Fruit fly (Drosophila melanogaster) whole organism, embryonic: ENCODE data around the gene CG13930.

ENCODE experiments used
- Antp ChIP-seq: fragments of 200-800 bp; sonication (Bioruptor generic); optimal IDR thresholded peaks from 3 replicates; lab custom pipeline; 2016; ENCODE audit warnings: missing biosample characterization, missing genetic modification characterization
- CG14710 ChIP-seq: fragments of 200-800 bp; sonication (Bioruptor generic); optimal IDR thresholded peaks from 3 replicates; lab custom pipeline; 2019; ENCODE audit warnings: missing biosample characterization, mild to moderate bottlenecking, missing genetic modification characterization, moderate library complexity
- CG6175 ChIP-seq: fragments of 200-800 bp; sonication (Bioruptor generic); IDR thresholded peaks from 3 replicates; pipeline ENCODE4 v1.3.6; 2022; ENCODE audit warnings: missing biosample characterization, missing genetic modification characterization
- CTCF ChIP-seq: fragments of 200-800 bp; sonication (Bioruptor generic); optimal IDR thresholded peaks from 2 replicates; lab custom pipeline; 2017; ENCODE audit warnings: missing biosample characterization, mild to moderate bottlenecking, missing genetic modification characterization, moderate library complexity
- Fer2 ChIP-seq: fragments of 200-800 bp; sonication (Bioruptor generic); optimal IDR thresholded peaks from 2 replicates; lab custom pipeline; 2018; ENCODE audit warnings: missing biosample characterization, mild to moderate bottlenecking, missing genetic modification characterization, moderate library complexity
- HLH4C ChIP-seq: fragments of 200-800 bp; sonication (Bioruptor generic); IDR thresholded peaks from 3 replicates; pipeline ENCODE4 v1.3.6; 2022; ENCODE audit warnings: missing biosample characterization, missing genetic modification characterization; ENCODE audit not compliant: partially characterized antibody
- Oaz ChIP-seq: fragments of 200-800 bp; sonication (Bioruptor generic); IDR thresholded peaks from 2 replicates; pipeline ENCODE4 v1.3.6; 2022; ENCODE audit warnings: missing biosample characterization, missing genetic modification characterization
- bbx ChIP-seq: fragments of 200-800 bp; sonication (Bioruptor generic); IDR thresholded peaks from 2 replicates; pipeline ENCODE4 v1.3.6; 2022; ENCODE audit warnings: missing biosample characterization, missing genetic modification characterization; ENCODE audit not compliant: partially characterized antibody
- emc ChIP-seq: fragments of 200-800 bp; sonication (Bioruptor generic); optimal IDR thresholded peaks from 2 replicates; lab custom pipeline; 2016; ENCODE audit warnings: missing biosample characterization, missing genetic modification characterization
- h ChIP-seq: fragments of >200 bp; optimal IDR thresholded peaks from 2 replicates; lab custom pipeline; 2017
- otp ChIP-seq: fragments of 200-800 bp; sonication (Bioruptor generic); IDR thresholded peaks from 3 replicates; pipeline ENCODE4, ENCODE4 v1.3.6; 2022; ENCODE audit warnings: missing biosample characterization, missing genetic modification characterization

DNA sequence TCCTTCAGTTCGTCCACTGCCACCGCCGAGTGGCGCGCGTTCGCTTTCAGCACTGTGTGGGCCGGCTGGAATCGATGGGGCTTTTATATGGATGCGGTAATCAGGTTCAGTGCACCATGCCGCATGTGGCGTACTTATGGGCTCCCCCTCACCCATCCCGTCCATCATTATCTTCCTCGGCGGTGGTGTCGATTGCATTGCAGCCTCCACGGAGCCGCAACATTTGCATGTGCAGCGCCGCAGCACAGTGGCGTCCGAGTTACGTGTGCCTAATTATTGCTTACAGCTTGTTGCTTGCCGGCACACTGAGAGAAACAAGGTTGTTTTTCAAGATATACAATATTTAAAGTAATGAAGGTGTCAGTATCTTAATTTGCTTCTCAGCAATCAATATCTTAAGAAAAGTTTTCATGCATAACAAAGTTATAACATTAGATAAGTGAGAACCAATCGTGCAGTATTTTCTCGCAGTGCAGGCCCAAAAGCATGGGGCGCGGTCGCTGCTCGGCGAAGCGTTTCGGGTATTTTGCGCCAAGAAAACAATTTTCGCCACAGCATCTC is 29.9 kb upstream of the CG13930 start, which contains the start of gene CG13931:
- TF ChIP-seq otp (GFP tag; lab: Robert Waterston, UW) (no peak), CTCF (GFP tag; lab: Kevin White, UChicago) (no peak), emc (GFP tag; lab: Kevin White, UChicago) (no peak), HLH4C (GFP tag; lab: Robert Waterston, UW) (no peak), CG6175 (GFP tag; lab: Robert Waterston, UW) (no peak), Oaz (no peak), Antp (GFP tag; lab: Kevin White, UChicago) (no peak), Fer2 (tag; lab: Kevin White, UChicago) (no peak), CG14710 (tag; lab: Kevin White, UChicago) (peak; percentile 21), h (lab: Kevin White, UChicago) (no peak), bbx (GFP tag; lab: Robert Waterston, UW) (no peak)
